Fruit fly (Drosophila melanogaster): ENCODE measurements around the gene CG6726.

Gene CG6726

DNA sequence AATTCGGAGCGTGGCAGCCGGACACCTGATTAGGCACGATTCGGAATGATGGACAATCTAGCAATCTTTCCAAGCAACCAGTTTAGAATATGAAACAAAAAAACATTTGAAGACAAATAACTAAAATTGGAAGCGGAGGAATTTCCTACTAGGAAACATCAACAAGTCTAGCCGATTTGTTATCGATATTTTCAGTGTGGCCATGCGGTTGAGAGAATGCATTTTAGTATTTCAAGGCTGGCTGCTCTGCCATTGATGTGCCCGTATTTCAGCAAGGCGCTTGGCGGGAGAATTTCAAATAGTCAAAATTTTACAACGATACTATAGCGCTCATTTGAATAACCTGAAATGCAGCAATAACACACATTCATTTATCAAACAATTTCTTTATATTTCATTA lies 36.3 kb downstream of the CG6726 start, which contains the start of gene CG31457:
Gene CG31457, minus strand, starts transcription at position 186 of the 400 bp plus-strand sequence.
- TF ChIP-seq CG17801 (GFP tag; optimal IDR thresholded peaks at IDR 0.05; ENCODE audit: partially characterized antibody): no peak

DNA sequence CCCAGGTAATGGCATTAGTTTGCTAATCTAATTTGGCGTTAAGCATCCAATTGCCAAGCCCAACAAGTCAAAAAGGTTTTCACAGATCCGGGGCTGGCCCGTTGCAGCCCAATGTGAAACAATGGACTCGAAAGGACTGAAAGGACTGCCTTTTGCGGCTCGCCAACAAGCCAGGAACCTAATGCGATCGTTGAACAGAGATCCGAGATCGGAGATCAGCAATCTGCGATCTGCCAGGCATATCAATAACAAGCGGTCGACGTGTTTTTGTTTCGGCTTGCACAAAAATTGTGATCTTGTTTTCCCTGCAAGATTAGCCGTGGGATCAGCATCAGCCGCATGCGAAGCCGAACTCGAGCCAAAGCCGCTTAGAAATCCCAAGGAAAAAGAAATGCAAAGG lies 38.1 kb downstream of the CG6726 start:
- no peak for TF ChIP-seq CG17801 (GFP tag; optimal IDR thresholded peaks at IDR 0.05; ENCODE audit: partially characterized antibody)

DNA sequence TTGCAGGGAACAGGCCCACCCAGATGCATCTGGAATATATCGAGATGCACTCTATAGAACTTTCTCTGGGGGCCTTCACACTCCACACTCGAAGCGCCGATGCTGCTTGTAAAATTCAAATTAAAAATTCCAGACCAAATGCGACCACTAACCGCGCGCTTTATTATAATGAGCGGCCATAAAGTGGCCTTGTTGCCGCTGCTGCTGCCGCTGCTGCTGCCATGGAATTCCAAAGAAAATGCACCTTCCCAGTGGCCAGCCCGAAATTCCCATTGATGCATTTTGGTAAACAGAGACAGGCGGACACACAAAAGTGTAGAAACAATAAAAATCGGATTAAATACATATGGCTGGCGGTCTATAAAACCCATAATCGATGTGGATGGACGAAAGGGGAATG lies 38.7 kb downstream of the CG6726 start:
- no peak for TF ChIP-seq CG17801 (GFP tag; optimal IDR thresholded peaks at IDR 0.05; ENCODE audit: partially characterized antibody)

DNA sequence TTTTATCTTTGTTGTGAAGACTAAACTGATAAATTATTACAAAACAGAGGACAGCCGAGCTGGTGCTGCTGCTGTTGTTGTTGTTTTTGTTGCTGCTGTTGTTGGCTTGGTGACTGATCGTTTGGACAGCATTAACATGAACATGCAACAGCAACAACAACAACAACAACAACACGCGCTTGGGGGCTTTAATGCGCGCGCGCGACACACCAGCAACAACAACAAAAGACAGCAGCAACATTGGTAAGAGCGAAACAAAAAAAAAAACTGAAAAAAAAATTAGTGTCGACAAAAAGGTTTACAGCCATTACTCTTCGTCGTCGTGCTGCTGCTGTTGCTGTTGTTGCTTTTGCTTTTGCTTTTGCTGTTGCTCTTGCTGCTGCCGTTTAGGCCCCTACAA lies 39.4 kb downstream of the CG6726 start:
- TF ChIP-seq CG17801 (GFP tag; optimal IDR thresholded peaks at IDR 0.05; ENCODE audit: partially characterized antibody): no peak

DNA sequence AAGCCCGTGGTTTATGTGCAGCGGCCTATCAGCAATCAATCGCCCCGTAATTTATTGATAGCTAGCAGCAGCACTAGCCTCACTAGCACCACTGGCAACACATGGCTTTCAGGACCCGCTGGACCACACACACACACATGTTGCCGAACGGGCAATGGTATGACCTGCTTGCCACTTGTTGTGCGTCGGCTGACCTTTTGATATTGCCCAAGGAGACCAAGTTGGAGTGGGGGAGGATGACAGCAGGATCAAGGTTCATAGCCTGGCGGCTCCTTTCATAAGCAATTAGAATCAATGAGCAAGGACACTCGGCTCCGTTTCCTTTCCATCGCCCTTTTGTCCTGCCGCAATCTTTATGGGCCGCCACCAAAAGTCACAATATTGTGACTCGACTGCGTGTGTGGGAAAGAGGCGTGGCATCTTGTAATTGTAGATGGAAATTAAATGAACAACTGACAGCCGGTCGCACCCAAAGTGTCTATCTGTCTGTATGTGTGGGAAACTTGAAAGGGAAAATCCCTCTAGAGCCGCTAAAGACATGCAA lies 39.9 kb downstream of the CG6726 start:
- no peak for TF ChIP-seq CG17801 (GFP tag; optimal IDR thresholded peaks at IDR 0.05; ENCODE audit: partially characterized antibody)

- TF ChIP-seq CG17801 (GFP tag; optimal IDR thresholded peaks at IDR 0.05; ENCODE audit: partially characterized antibody): no peak
Observed at dm6 chr3R:23132299-23132698, 40.8 kb downstream of the CG6726 start.

DNA sequence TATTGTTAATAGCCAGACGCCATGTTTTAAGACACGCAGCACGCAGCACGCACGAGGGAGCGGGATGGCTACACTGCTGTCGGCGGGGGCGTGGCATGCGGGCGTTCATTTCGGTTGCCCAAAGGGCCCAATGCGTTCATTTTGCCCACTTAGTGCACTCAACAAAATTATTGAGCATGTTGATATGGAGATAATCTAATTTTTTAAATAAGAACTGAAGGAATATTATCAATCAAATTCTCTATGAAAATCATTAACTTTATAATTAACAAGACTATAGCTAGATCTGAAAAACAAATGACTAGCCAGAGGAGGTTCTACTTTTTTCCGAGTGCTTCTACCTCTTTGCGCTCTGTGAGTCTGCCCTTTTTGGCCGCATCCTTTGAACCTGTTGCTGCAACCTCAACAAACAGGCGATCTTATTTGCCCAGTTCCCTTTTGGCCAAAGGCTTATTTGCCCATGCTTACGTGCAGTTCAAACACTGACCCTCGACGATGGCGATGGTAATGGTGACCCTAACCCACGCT lies 41.8 kb downstream of the CG6726 start:
- TF ChIP-seq CG17801 (GFP tag; optimal IDR thresholded peaks at IDR 0.05; ENCODE audit: partially characterized antibody): no peak

DNA sequence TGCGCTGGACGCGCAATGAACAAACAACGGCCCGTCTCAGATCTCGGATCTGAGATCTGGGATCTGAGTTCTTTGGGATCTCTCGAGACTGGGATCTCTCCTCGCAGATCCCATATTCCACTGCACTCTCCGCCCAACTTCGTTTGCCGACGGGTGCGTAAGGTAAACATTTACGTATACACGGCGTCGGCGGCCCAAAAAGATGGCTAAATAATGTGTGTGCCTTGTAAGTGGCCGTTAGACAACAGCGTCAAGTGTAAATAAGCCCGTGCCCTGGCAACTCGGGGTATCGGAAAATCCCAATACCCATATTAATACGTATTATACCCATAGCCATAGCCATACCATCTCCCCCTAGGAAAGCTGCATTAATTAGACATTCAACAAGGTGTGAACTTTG lies 43.2 kb downstream of the CG6726 start:
- no peak for TF ChIP-seq CG17801 (GFP tag; optimal IDR thresholded peaks at IDR 0.05; ENCODE audit: partially characterized antibody)

dm6 chr3R:23138439-23138838 lies 46.9 kb downstream of the CG6726 start:
- no peak for TF ChIP-seq CG17801 (GFP tag; optimal IDR thresholded peaks at IDR 0.05; ENCODE audit: partially characterized antibody)

dm6 chr3R:23138992-23139633 lies 47.6 kb downstream of the CG6726 start:
- TF ChIP-seq CG17801 (GFP tag; optimal IDR thresholded peaks at IDR 0.05; ENCODE audit: partially characterized antibody): no peak

- TF ChIP-seq CG17801 (GFP tag; optimal IDR thresholded peaks at IDR 0.05; ENCODE audit: partially characterized antibody): no peak
Observed at dm6 chr3R:23139634-23140010, 48.1 kb downstream of the CG6726 start.

dm6 chr3R:23140280-23140679 lies 48.8 kb downstream of the CG6726 start:
- no peak for TF ChIP-seq CG17801 (GFP tag; optimal IDR thresholded peaks at IDR 0.05; ENCODE audit: partially characterized antibody)

- no peak for TF ChIP-seq CG17801 (GFP tag; optimal IDR thresholded peaks at IDR 0.05; ENCODE audit: partially characterized antibody)
Observed at dm6 chr3R:23141113-23141512, 49.6 kb downstream of the CG6726 start.

dm6 chr3R:23141678-23142338 lies 50.3 kb downstream of the CG6726 start, which contains the start of gene hh:
TSS of gene hh (minus strand) at chr3R:23141906.
- no peak for TF ChIP-seq CG17801 (GFP tag; optimal IDR thresholded peaks at IDR 0.05; ENCODE audit: partially characterized antibody)

DNA sequence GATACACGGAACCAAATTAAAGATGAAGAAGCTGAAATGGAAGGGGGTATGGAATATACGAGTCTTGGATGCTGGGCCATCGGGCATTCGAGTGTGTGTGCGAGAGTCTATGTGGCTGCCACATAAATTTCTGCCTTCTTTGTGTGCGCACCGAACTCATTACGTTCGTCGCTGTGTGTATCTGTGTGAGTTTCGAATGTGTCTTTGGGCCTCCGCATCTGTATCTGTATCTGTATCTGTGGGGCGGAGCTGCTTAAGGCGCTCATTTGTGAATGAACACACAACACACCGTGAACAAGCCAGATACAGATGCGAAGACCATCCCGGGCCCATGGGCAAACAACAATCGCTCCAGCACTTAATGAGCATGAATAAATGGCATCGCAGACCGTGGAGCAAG lies 51.9 kb downstream of the CG6726 start:
- no peak for TF ChIP-seq CG17801 (GFP tag; optimal IDR thresholded peaks at IDR 0.05; ENCODE audit: partially characterized antibody)

dm6 chr3R:23144654-23145053 lies 53.1 kb downstream of the CG6726 start:
- TF ChIP-seq CG17801 (GFP tag; optimal IDR thresholded peaks at IDR 0.05; ENCODE audit: partially characterized antibody): no peak

All from ovary, adult (tissue).